Worm (Caenorhabditis elegans): ENCODE results near the gene mrps-14.

DNA sequence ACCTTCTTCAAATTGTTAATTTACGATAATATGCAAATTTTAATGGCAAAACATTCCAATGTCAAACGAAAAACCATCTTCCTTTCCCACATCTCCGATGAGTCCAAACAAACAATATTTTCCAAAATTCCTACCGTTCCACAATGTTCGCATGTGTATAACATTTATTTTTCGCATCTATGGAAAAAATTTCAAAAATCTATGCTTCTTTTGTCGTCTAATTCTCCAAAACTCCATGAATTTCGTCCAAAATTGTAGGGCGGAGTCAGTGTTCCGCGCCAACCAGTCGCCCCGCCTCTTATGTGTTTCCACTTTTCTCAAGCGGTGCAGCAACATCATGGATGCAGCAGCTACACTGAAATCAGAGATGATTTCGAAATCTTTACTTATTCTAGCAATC lies 11.3 kb downstream of the mrps-14 start, which contains the start of gene T01E8.8:
- TF ChIP-seq ztf-16 (tag; optimal IDR thresholded peaks at IDR 0.05), result no peak
- TF ChIP-seq unc-86 (tag; optimal IDR thresholded peaks at IDR 0.05), result no peak
- TF ChIP-seq pat-9 (tag; optimal IDR thresholded peaks at IDR 0.05), result no peak
- no peak for TF ChIP-seq ref-2 (tag; optimal IDR thresholded peaks at IDR 0.05)
